Worm (Caenorhabditis elegans): ENCODE results near the gene C01F1.6.

- no peak for TF ChIP-seq snpc-4 (tag; optimal IDR thresholded peaks at IDR 0.05)
- TF ChIP-seq unc-39 (tag; optimal IDR thresholded peaks at IDR 0.05): no peak
- no peak for TF ChIP-seq egl-27 (tag; optimal IDR thresholded peaks at IDR 0.05)
- no peak for TF ChIP-seq nhr-11 (tag; optimal IDR thresholded peaks at IDR 0.05)
- TF ChIP-seq fos-1 (tag; optimal IDR thresholded peaks at IDR 0.05): no peak
- no peak for TF ChIP-seq dmd-4 (tag; optimal IDR thresholded peaks at IDR 0.05)
- TF ChIP-seq ama-1 (optimal IDR thresholded peaks at IDR 0.05): no peak
- no peak for TF ChIP-seq nhr-25 (tag; optimal IDR thresholded peaks at IDR 0.05)
These were observed 31.4 kb downstream of the C01F1.6 start, which contains the start of gene C16A11.7 for ce11 chrII:4256541-4257001.

All from whole organism, L2 larva.